Worm (Caenorhabditis elegans): ENCODE data around the gene arp-6.

Gene arp-6

ce11 chrII:8075324-8075810 is 38.2 kb upstream of the arp-6 start, which contains the start of gene K02C4.2 (continued):
- TF ChIP-seq lir-1 (GFP tag; conservative IDR thresholded peaks at IDR 0.05), result no peak; the same call in 1 of the 2 replicates

ce11 chrII:8074058-8074457 is 36.9 kb upstream of the arp-6 start:
- peak; percentile 17 for TF ChIP-seq nhr-80 (tag; optimal IDR thresholded peaks at IDR 0.05)
- TF ChIP-seq unc-62 (GFP tag; optimal IDR thresholded peaks at IDR 0.05), result peak; percentile 27
- no peak for TF ChIP-seq mcd-1 (GFP tag; IDR thresholded peaks at IDR 0.05)
- TF ChIP-seq efl-1 (GFP tag; optimal IDR thresholded peaks at IDR 0.05), result no peak
- TF ChIP-seq Y95B8A.8 (GFP tag; IDR thresholded peaks at IDR 0.05), result no peak
- no peak for TF ChIP-seq xnd-1 (tag; optimal IDR thresholded peaks at IDR 0.05)

ce11 chrII:8073222-8073621 is 36.1 kb upstream of the arp-6 start, which contains the start of gene gpcp-2:
gpcp-2 (minus strand) TSS chrII:8073374.
- TF ChIP-seq hrde-1 (tag; optimal IDR thresholded peaks at IDR 0.05; ENCODE audit: borderline replicate concordance) (no peak), hmg-20 (GFP tag; IDR thresholded peaks at IDR 0.05) (no peak), lag-1 (GFP tag; IDR thresholded peaks at IDR 0.05) (no peak), nhr-80 (tag; optimal IDR thresholded peaks at IDR 0.05) (peak; percentile 48), B0336.3 (GFP tag; IDR thresholded peaks at IDR 0.05) (no peak), rec-8 (tag; optimal IDR thresholded peaks at IDR 0.05) (no peak)

ce11 chrII:8071801-8072544 is 34.8 kb upstream of the arp-6 start:
- TF ChIP-seq nhr-179 (tag; optimal IDR thresholded peaks at IDR 0.05) (no peak), K12H6.12 (tag; optimal IDR thresholded peaks at IDR 0.05) (peak; percentile 15), nfya-2 (GFP tag; IDR thresholded peaks at IDR 0.05) (no peak), F52B5.7 (tag; optimal IDR thresholded peaks at IDR 0.05) (no peak), somi-1 (GFP tag; optimal IDR thresholded peaks at IDR 0.05) (peak; percentile 50), pbrm-1 (GFP tag; IDR thresholded peaks at IDR 0.05) (no peak), lin-40 (tag; optimal IDR thresholded peaks at IDR 0.05) (no peak), cebp-1 (GFP tag; IDR thresholded peaks at IDR 0.05) (no peak), cebp-1 (tag; optimal IDR thresholded peaks at IDR 0.05) (peak; percentile 34), attf-5 (GFP tag; optimal IDR thresholded peaks at IDR 0.05) (peak; percentile 37), nfya-1 (tag; optimal IDR thresholded peaks at IDR 0.05; ENCODE audit: borderline replicate concordance, insufficient read depth) (no peak), repo-1 (tag; optimal IDR thresholded peaks at IDR 0.05) (no peak), Y56A3A.18 (GFP tag; IDR thresholded peaks at IDR 0.05) (no peak), gei-17 (GFP tag; optimal IDR thresholded peaks at IDR 0.05) (no peak), ztf-3 (GFP tag; optimal IDR thresholded peaks at IDR 0.05) (no peak), Y53G8AR.9 (GFP tag; conservative IDR thresholded peaks at IDR 0.05) (no peak), F57A8.1 (GFP tag; optimal IDR thresholded peaks at IDR 0.05) (no peak), nhr-90 (tag; optimal IDR thresholded peaks at IDR 0.05) (no peak), nhr-27 (tag; optimal IDR thresholded peaks at IDR 0.05) (no peak), lin-35 (GFP tag; optimal IDR thresholded peaks at IDR 0.05) (peak in 1 of 3 experiments; percentile 13), C17E4.6 (GFP tag; IDR thresholded peaks at IDR 0.05) (no peak)
